Fruit fly (Drosophila melanogaster) whole organism, wandering third instar larva: ENCODE results near the gene CG13928.

ENCODE experiments used
- Dfd ChIP-seq: fragments of >200 bp; optimal IDR thresholded peaks from 2 replicates; lab custom pipeline; 2017; ENCODE audit warnings: missing biosample characterization, missing genetic modification characterization
- Hr78 ChIP-seq: fragments of >200 bp; optimal IDR thresholded peaks from 2 replicates; lab custom pipeline; 2017; ENCODE audit warnings: missing biosample characterization, missing genetic modification characterization
- Jra ChIP-seq: sonication (Bioruptor generic); optimal IDR thresholded peaks from 2 replicates; lab custom pipeline; 2016; ENCODE audit warnings: missing biosample characterization, missing genetic modification characterization
- Myc ChIP-seq: fragments of >200 bp; optimal IDR thresholded peaks from 2 replicates; lab custom pipeline; 2017
- OdsH ChIP-seq: fragments of 200-800 bp; sonication (Bioruptor generic); optimal IDR thresholded peaks from 2 replicates; lab custom pipeline; 2016; ENCODE audit warnings: missing biosample characterization, mild to moderate bottlenecking, missing genetic modification characterization
- Sp1 ChIP-seq: fragments of 200-800 bp; sonication (Bioruptor generic); optimal IDR thresholded peaks from 3 replicates; lab custom pipeline; 2019; ENCODE audit warnings: missing biosample characterization, mild to moderate bottlenecking, missing genetic modification characterization, moderate library complexity
- br ChIP-seq: fragments of 200-800 bp; sonication (Bioruptor generic); optimal IDR thresholded peaks from 2 replicates; lab custom pipeline; 2016; ENCODE audit warnings: missing biosample characterization, missing genetic modification characterization
- foxo ChIP-seq, 2 experiments: fragments of 200-800 bp; sonication (Bioruptor generic); optimal IDR thresholded peaks; 2 replicates in 1 of 2; 3 replicates in 1 of 2; lab custom pipeline; 2016 to 2017; ENCODE audit warnings: missing biosample characterization in 2 of 2, missing genetic modification characterization in 2 of 2
- pan ChIP-seq: fragments of >200 bp; optimal IDR thresholded peaks from 2 replicates; lab custom pipeline; 2017
- psq ChIP-seq: fragments of 200-800 bp; sonication (Bioruptor generic); optimal IDR thresholded peaks from 3 replicates; lab custom pipeline; 2017; ENCODE audit warnings: missing biosample characterization, mild to moderate bottlenecking, missing genetic modification characterization, moderate library complexity
- usp ChIP-seq: fragments of >200 bp; optimal IDR thresholded peaks from 2 replicates; lab custom pipeline; 2017; ENCODE audit warnings: missing biosample characterization, missing genetic modification characterization

dm6 chr3L:1629064-1629777, 1.0 kb upstream of the CG13928 start, which contains the start of gene GC:
- TF ChIP-seq usp, result no peak
- no peak for TF ChIP-seq br (GFP tag; lab: Kevin White, UChicago)
- TF ChIP-seq pan, result no peak
- no peak for TF ChIP-seq Dfd
- TF ChIP-seq Hr78 (GFP tag; lab: Kevin White, UChicago), result no peak
- peak; percentile 6 for TF ChIP-seq OdsH (GFP tag; lab: Kevin White, UChicago)
- no peak for TF ChIP-seq Myc (lab: Kevin White, UChicago)
- peak in 1 of 2 experiments; percentile 17 for TF ChIP-seq foxo (GFP tag; optimal IDR thresholded peaks at IDR 0.05; lab: Kevin White, UChicago)
- TF ChIP-seq psq (GFP tag; lab: Kevin White, UChicago), result no peak
- TF ChIP-seq Sp1 (GFP tag; lab: Kevin White, UChicago), result no peak
- TF ChIP-seq Jra (GFP tag; lab: Kevin White, UChicago), result no peak
